Fruit fly (Drosophila melanogaster): ENCODE measurements around the gene Pcyt2.

Gene Pcyt2

dm6 chr3L:1553193-1553592 lies at the start of gene Pcyt2:
TSS of gene Pcyt2 (plus strand) at chr3L:1553493.
- TF ChIP-seq brk (GFP tag; optimal IDR thresholded peaks at IDR 0.05) (no peak), dl (GFP tag; optimal IDR thresholded peaks at IDR 0.05; ENCODE audit: insufficient read depth in 1 of 2, partially characterized antibody in 2 of 2) (no peak), h (GFP tag; optimal IDR thresholded peaks at IDR 0.05) (no peak)

- TF ChIP-seq CG9705 (GFP tag; optimal IDR thresholded peaks at IDR 0.05), result peak; percentile 5
- no peak for TF ChIP-seq CG32264 (GFP tag; optimal IDR thresholded peaks at IDR 0.05)
- peak; percentile 55 for TF ChIP-seq dmrt93B (GFP tag; optimal IDR thresholded peaks at IDR 0.05)
- TF ChIP-seq sv (GFP tag; optimal IDR thresholded peaks at IDR 0.05), result peak; percentile 35
- TF ChIP-seq Mio (GFP tag; optimal IDR thresholded peaks at IDR 0.05), result no peak
- TF ChIP-seq Sp1 (GFP tag; optimal IDR thresholded peaks at IDR 0.05), result peak; percentile 56
- TF ChIP-seq lola (GFP tag; optimal IDR thresholded peaks at IDR 0.05), result no peak
- TF ChIP-seq psq (GFP tag; optimal IDR thresholded peaks at IDR 0.05), result peak; percentile 52
- TF ChIP-seq Rel (GFP tag; optimal IDR thresholded peaks at IDR 0.05), result no peak
- TF ChIP-seq Rel (tag; optimal IDR thresholded peaks at IDR 0.05), result no peak
- peak; percentile 78 for TF ChIP-seq ey (GFP tag; optimal IDR thresholded peaks at IDR 0.05)
- TF ChIP-seq br (GFP tag; optimal IDR thresholded peaks at IDR 0.05), result peak; percentile 46
- peak; percentile 71 for TF ChIP-seq rgr (GFP tag; optimal IDR thresholded peaks at IDR 0.05)
- TF ChIP-seq foxo (GFP tag; optimal IDR thresholded peaks at IDR 0.05), result peak in 1 of 2 experiments; percentile 75
- TF ChIP-seq Vsx2 (GFP tag; optimal IDR thresholded peaks at IDR 0.05; ENCODE audit: partially characterized antibody), result no peak
- TF ChIP-seq OdsH (GFP tag; optimal IDR thresholded peaks at IDR 0.05), result peak; percentile 70
- TF ChIP-seq Hnf4 (GFP tag; optimal IDR thresholded peaks at IDR 0.05), result peak; percentile 50
- no peak for TF ChIP-seq Abd-B (GFP tag; optimal IDR thresholded peaks at IDR 0.05)
- peak; percentile 72 for TF ChIP-seq fru (GFP tag; optimal IDR thresholded peaks at IDR 0.05)
- TF ChIP-seq h (GFP tag; optimal IDR thresholded peaks at IDR 0.05), result no peak
- TF ChIP-seq dsf (GFP tag; optimal IDR thresholded peaks at IDR 0.05; ENCODE audit: borderline replicate concordance), result no peak
- TF ChIP-seq woc (GFP tag; optimal IDR thresholded peaks at IDR 0.05), result peak; percentile 37
- TF ChIP-seq HLH106 (tag; optimal IDR thresholded peaks at IDR 0.05), result peak; percentile 66
Observed at dm6 chr3L:1515820-1516540, 37.3 kb upstream of the Pcyt2 start.

- TF ChIP-seq h (GFP tag; optimal IDR thresholded peaks at IDR 0.05) (peak; percentile 29), Dfd (GFP tag; optimal IDR thresholded peaks at IDR 0.05) (no peak), OdsH (GFP tag; optimal IDR thresholded peaks at IDR 0.05) (no peak), sv (GFP tag; optimal IDR thresholded peaks at IDR 0.05) (no peak)
Observed at dm6 chr3L:1516631-1517273, 36.5 kb upstream of the Pcyt2 start, which contains the start of gene cue. TSS of gene cue (minus strand) at chr3L:1517271.

- TF ChIP-seq h (GFP tag; optimal IDR thresholded peaks at IDR 0.05) (peak; percentile 81), Hr78 (GFP tag; optimal IDR thresholded peaks at IDR 0.05) (no peak), Vsx2 (GFP tag; optimal IDR thresholded peaks at IDR 0.05; ENCODE audit: partially characterized antibody) (no peak), br (GFP tag; optimal IDR thresholded peaks at IDR 0.05) (peak; percentile 80), Hr83 (GFP tag; optimal IDR thresholded peaks at IDR 0.05; ENCODE audit: poor library complexity, severe bottlenecking) (peak; percentile 71), dmrt93B (GFP tag; optimal IDR thresholded peaks at IDR 0.05) (peak; percentile 30), CG32264 (GFP tag; optimal IDR thresholded peaks at IDR 0.05) (peak; percentile 44), fru (GFP tag; optimal IDR thresholded peaks at IDR 0.05) (peak; percentile 76), Rel (GFP tag; optimal IDR thresholded peaks at IDR 0.05) (no peak), Rel (tag; optimal IDR thresholded peaks at IDR 0.05) (peak; percentile 9), lola (GFP tag; optimal IDR thresholded peaks at IDR 0.05) (no peak), rgr (GFP tag; optimal IDR thresholded peaks at IDR 0.05) (peak; percentile 87), Sp1 (GFP tag; optimal IDR thresholded peaks at IDR 0.05) (peak; percentile 48), ey (GFP tag; optimal IDR thresholded peaks at IDR 0.05) (peak; percentile 76), sv (GFP tag; optimal IDR thresholded peaks at IDR 0.05) (peak; percentile 73), GATAd (GFP tag; optimal IDR thresholded peaks at IDR 0.05) (peak; percentile 51), psq (GFP tag; optimal IDR thresholded peaks at IDR 0.05) (peak; percentile 62), woc (GFP tag; optimal IDR thresholded peaks at IDR 0.05) (peak; percentile 45), Myc (optimal IDR thresholded peaks at IDR 0.05) (peak; percentile 21), OdsH (GFP tag; optimal IDR thresholded peaks at IDR 0.05) (peak; percentile 81), foxo (GFP tag; optimal IDR thresholded peaks at IDR 0.05) (peak in 1 of 2 experiments; percentile 83), dsf (GFP tag; optimal IDR thresholded peaks at IDR 0.05; ENCODE audit: borderline replicate concordance) (no peak), Dif (GFP tag; optimal IDR thresholded peaks at IDR 0.05; ENCODE audit: partially characterized antibody) (peak; percentile 12), Jra (GFP tag; optimal IDR thresholded peaks at IDR 0.05) (peak; percentile 81), CG9705 (GFP tag; optimal IDR thresholded peaks at IDR 0.05) (peak; percentile 4), brk (GFP tag; optimal IDR thresholded peaks at IDR 0.05) (no peak), Dfd (GFP tag; optimal IDR thresholded peaks at IDR 0.05) (no peak), Mio (GFP tag; optimal IDR thresholded peaks at IDR 0.05) (peak; percentile 40), HLH106 (tag; optimal IDR thresholded peaks at IDR 0.05) (peak; percentile 36)
Observed at dm6 chr3L:1517274-1518047, 35.8 kb upstream of the Pcyt2 start.

Measured in whole organism, wandering third instar larva.